Fruit fly (Drosophila melanogaster): ENCODE results near the gene CG4995.

CG4995 gene

DNA sequence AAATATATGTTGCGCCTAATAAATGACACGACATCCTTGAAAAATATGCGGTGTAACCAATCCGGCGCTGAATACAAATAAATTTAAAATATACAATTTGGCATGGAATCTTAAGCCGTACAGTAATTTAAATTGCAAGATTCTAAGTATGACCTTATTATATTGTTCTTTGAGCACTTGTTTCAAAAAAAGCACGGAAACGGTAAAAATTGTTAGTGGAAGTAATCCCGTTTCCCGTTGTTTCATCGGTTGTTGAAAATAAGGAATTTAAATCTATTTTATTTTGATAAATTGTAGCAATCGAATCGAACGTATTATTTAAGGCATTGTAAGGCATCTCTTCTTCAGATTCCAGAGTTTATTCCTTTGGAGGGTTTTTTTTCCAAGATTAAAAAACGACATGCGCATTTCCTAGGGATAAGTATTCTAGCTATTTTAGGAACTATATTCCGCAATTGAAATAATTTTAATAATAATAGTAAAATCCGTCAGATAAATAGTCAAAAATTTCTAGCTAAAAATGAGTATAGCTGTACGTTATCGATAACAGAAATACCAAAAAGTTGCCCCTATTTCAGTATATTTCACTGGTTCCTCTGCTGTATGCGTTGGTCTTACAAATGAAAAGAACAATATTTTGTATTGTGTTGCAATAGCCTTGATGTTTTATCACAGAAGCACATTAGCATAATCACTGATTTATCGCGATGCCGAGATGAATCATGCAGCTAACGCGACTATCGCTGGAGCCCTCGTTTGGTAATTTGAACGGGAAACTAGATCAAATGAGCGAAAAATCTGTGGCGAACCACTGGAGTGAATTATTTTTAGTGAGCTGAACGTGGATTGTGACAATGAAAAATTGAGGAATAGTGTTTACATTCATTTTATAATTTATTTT lies 11.1 kb downstream of the CG4995 start, which contains the start of gene GATAd (continued):
- no peak for TF ChIP-seq CG8944 (GFP tag; optimal IDR thresholded peaks at IDR 0.05)
- TF ChIP-seq jumu (GFP tag; optimal IDR thresholded peaks at IDR 0.05), result no peak
- peak; percentile 77 for TF ChIP-seq CG4617 (GFP tag; optimal IDR thresholded peaks at IDR 0.05; ENCODE audit: borderline replicate concordance)
- TF ChIP-seq dmrt99B (tag; optimal IDR thresholded peaks at IDR 0.05), result no peak
- TF ChIP-seq CG8478 (optimal IDR thresholded peaks at IDR 0.05), result no peak
- no peak for TF ChIP-seq eyg (GFP tag; optimal IDR thresholded peaks at IDR 0.05)
- no peak for TF ChIP-seq CG10209 (GFP tag; optimal IDR thresholded peaks at IDR 0.05)
- TF ChIP-seq salm (tag; optimal IDR thresholded peaks at IDR 0.05), result no peak
- TF ChIP-seq gcm2 (GFP tag; optimal IDR thresholded peaks at IDR 0.05), result no peak
- TF ChIP-seq pnt (GFP tag; optimal IDR thresholded peaks at IDR 0.05), result no peak
- TF ChIP-seq HmgD (GFP tag; optimal IDR thresholded peaks at IDR 0.05), result no peak
- 0 out of 2 replicates have a peak, but pooled peaks have one; percentile 16 for TF ChIP-seq bbx (GFP tag; IDR thresholded peaks at IDR 0.05; ENCODE audit: partially characterized antibody)
- TF ChIP-seq CG9215 (GFP tag; IDR thresholded peaks at IDR 0.05), result no peak
- no peak for TF ChIP-seq Nf-YB (GFP tag; optimal IDR thresholded peaks at IDR 0.05)
- TF ChIP-seq zen2 (GFP tag; IDR thresholded peaks at IDR 0.05; ENCODE audit: partially characterized antibody), result no peak; the same call in 2 of the 3 replicates
- TF ChIP-seq CG6765 (GFP tag; optimal IDR thresholded peaks at IDR 0.05), result no peak
- peak; percentile 65 for TF ChIP-seq CG12659 (GFP tag; optimal IDR thresholded peaks at IDR 0.05)
- TF ChIP-seq Dref (GFP tag; IDR thresholded peaks at IDR 0.05), result peak; percentile 62
- TF ChIP-seq lola (GFP tag; optimal IDR thresholded peaks at IDR 0.05), result no peak
- no peak for TF ChIP-seq cato (GFP tag; optimal IDR thresholded peaks at IDR 0.05; ENCODE audit: borderline replicate concordance)
- TF ChIP-seq trh (GFP tag; optimal IDR thresholded peaks at IDR 0.05), result no peak
- peak; percentile 21; the same call in 1 of the 2 replicates for TF ChIP-seq ssp (GFP tag; IDR thresholded peaks at IDR 0.05)
- no peak for TF ChIP-seq CG32772 (GFP tag; IDR thresholded peaks at IDR 0.05)
- peak; percentile 6 for TF ChIP-seq CG10147 (GFP tag; optimal IDR thresholded peaks at IDR 0.05)
- no peak for TF ChIP-seq Camta (GFP tag; optimal IDR thresholded peaks at IDR 0.05)
- no peak for TF ChIP-seq nau (GFP tag; optimal IDR thresholded peaks at IDR 0.05)
- TF ChIP-seq CG33557 (GFP tag; optimal IDR thresholded peaks at IDR 0.05), result peak; percentile 12
- no peak for TF ChIP-seq TFAM (GFP tag; optimal IDR thresholded peaks at IDR 0.05)
- TF ChIP-seq CG6175 (GFP tag; IDR thresholded peaks at IDR 0.05), result no peak
- no peak for TF ChIP-seq vnd (GFP tag; IDR thresholded peaks at IDR 0.05; ENCODE audit: partially characterized antibody)
- no peak for TF ChIP-seq CG31388 (GFP tag; optimal IDR thresholded peaks at IDR 0.05)
- no peak for TF ChIP-seq ro (GFP tag; IDR thresholded peaks at IDR 0.05)
- no peak for TF ChIP-seq CG8359 (GFP tag; optimal IDR thresholded peaks at IDR 0.05; ENCODE audit: borderline replicate concordance)
- no peak for TF ChIP-seq NK7.1 (GFP tag; optimal IDR thresholded peaks at IDR 0.05)
- no peak for TF ChIP-seq Mrtf (GFP tag; IDR thresholded peaks at IDR 0.05)
- no peak for TF ChIP-seq cad (GFP tag; optimal IDR thresholded peaks at IDR 0.05)
- no peak for TF ChIP-seq Atf6 (GFP tag; IDR thresholded peaks at IDR 0.05)
- TF ChIP-seq lab (GFP tag; optimal IDR thresholded peaks at IDR 0.05), result no peak
- no peak; the same call in 1 of the 2 replicates for TF ChIP-seq amos (GFP tag; IDR thresholded peaks at IDR 0.05; ENCODE audit: partially characterized antibody)
- no peak for TF ChIP-seq btn (GFP tag; optimal IDR thresholded peaks at IDR 0.05)
- TF ChIP-seq chn (GFP tag; optimal IDR thresholded peaks at IDR 0.05), result no peak
- TF ChIP-seq CG12236 (GFP tag; optimal IDR thresholded peaks at IDR 0.05), result no peak
- TF ChIP-seq CG8089 (GFP tag; optimal IDR thresholded peaks at IDR 0.05), result no peak
- TF ChIP-seq Stat92E (GFP tag; optimal IDR thresholded peaks at IDR 0.05), result peak in 1 of 3 experiments; percentile 44
- TF ChIP-seq lbe (GFP tag; optimal IDR thresholded peaks at IDR 0.05), result no peak
- no peak for TF ChIP-seq fd102C (GFP tag; optimal IDR thresholded peaks at IDR 0.05)
- peak; percentile 19; the same call in 1 of the 2 replicates for TF ChIP-seq MBD-R2 (GFP tag; IDR thresholded peaks at IDR 0.05)
- TF ChIP-seq run (tag; optimal IDR thresholded peaks at IDR 0.05), result no peak
